Worm (Caenorhabditis elegans) whole organism, late embryonic: Measurements from ENCODE around the gene F23D12.3.

Source experiments
- K09A11.1 ChIP-seq: sonication (generic microtip); optimal IDR thresholded peaks from 2 replicates; lab custom pipeline; 2017; ENCODE audit warnings: antibody characterized with exemption, mild to moderate bottlenecking, missing genetic modification characterization, missing compliant biosample characterization; ENCODE audit not compliant: insufficient read depth
- T23F11.4 ChIP-seq: fragments of 200-800 bp; sonication (Bioruptor generic); optimal IDR thresholded peaks from 2 replicates; lab custom pipeline; 2018; ENCODE audit warnings: mild to moderate bottlenecking, missing genetic modification characterization, missing compliant biosample characterization
- ahr-1 ChIP-seq: sonication (generic microtip); optimal IDR thresholded peaks from 2 replicates; lab custom pipeline; 2016; ENCODE audit warnings: missing genetic modification characterization, missing compliant biosample characterization
- ama-1 ChIP-seq: fragments of 150-350 bp; optimal IDR thresholded peaks from 2 replicates; lab custom pipeline; 2014
- ceh-19 ChIP-seq: fragments of 200-800 bp; sonication (Bioruptor generic); optimal IDR thresholded peaks from 2 replicates; lab custom pipeline; 2018; ENCODE audit warnings: mild to moderate bottlenecking, missing genetic modification characterization, missing compliant biosample characterization
- ceh-22 ChIP-seq: sonication (generic microtip); optimal IDR thresholded peaks from 2 replicates; lab custom pipeline; 2017; ENCODE audit warnings: missing biosample characterization, missing genetic modification characterization
- ceh-30 ChIP-seq: fragments of 150-350 bp; optimal IDR thresholded peaks from 2 replicates; lab custom pipeline; 2014; ENCODE audit warnings: missing biosample characterization, missing genetic modification characterization
- ceh-31 ChIP-seq: sonication (generic microtip); optimal IDR thresholded peaks from 2 replicates; lab custom pipeline; 2016; ENCODE audit warnings: missing genetic modification characterization, missing compliant biosample characterization
- ceh-45 ChIP-seq: fragments of 200-800 bp; sonication (Bioruptor generic); IDR thresholded peaks from 2 replicates; pipeline ENCODE4 v1.3.6; 2022; ENCODE audit warnings: missing genetic modification reagents, missing genetic modification characterization, missing compliant biosample characterization
- ceh-48 ChIP-seq: sonication (generic microtip); optimal IDR thresholded peaks from 2 replicates; lab custom pipeline; 2016; ENCODE audit warnings: missing genetic modification characterization, inconsistent platforms, missing compliant biosample characterization
- ceh-9 ChIP-seq: sonication (generic microtip); optimal IDR thresholded peaks from 2 replicates; lab custom pipeline; 2016; ENCODE audit warnings: mild to moderate bottlenecking, missing genetic modification characterization, inconsistent platforms, missing compliant biosample characterization
- che-1 ChIP-seq: sonication (generic microtip); optimal IDR thresholded peaks from 2 replicates; lab custom pipeline; 2016; ENCODE audit warnings: mild to moderate bottlenecking, missing genetic modification characterization, missing compliant biosample characterization
- dmd-4 ChIP-seq: sonication (generic microtip); optimal IDR thresholded peaks from 2 replicates; lab custom pipeline; 2016; ENCODE audit warnings: borderline replicate concordance, missing genetic modification characterization, missing compliant biosample characterization
- dve-1 ChIP-seq: sonication (generic microtip); optimal IDR thresholded peaks from 2 replicates; lab custom pipeline; 2017; ENCODE audit warnings: antibody characterized with exemption, mild to moderate bottlenecking, missing genetic modification characterization, missing compliant biosample characterization
- fax-1 ChIP-seq: sonication (generic microtip); optimal IDR thresholded peaks from 2 replicates; lab custom pipeline; 2016; ENCODE audit warnings: missing genotype, missing genetic modification characterization, missing compliant biosample characterization
- fkh-10 ChIP-seq: fragments of 150-350 bp; optimal IDR thresholded peaks from 2 replicates; lab custom pipeline; 2014; ENCODE audit warnings: missing biosample characterization, missing genetic modification reagents, missing genetic modification characterization
- hlh-13 ChIP-seq: fragments of 200-800 bp; sonication (Bioruptor generic); optimal IDR thresholded peaks from 2 replicates; lab custom pipeline; 2018; ENCODE audit warnings: mild to moderate bottlenecking, missing genetic modification characterization, missing compliant biosample characterization
- hlh-15 ChIP-seq: sonication (generic microtip); optimal IDR thresholded peaks from 2 replicates; lab custom pipeline; 2016; ENCODE audit warnings: missing genetic modification characterization, missing compliant biosample characterization
- hlh-8 ChIP-seq: sonication (generic microtip); optimal IDR thresholded peaks from 2 replicates; lab custom pipeline; 2016; ENCODE audit warnings: missing genotype, missing genetic modification characterization, missing compliant biosample characterization
- lin-11 ChIP-seq: fragments of 200-800 bp; sonication (Bioruptor generic); optimal IDR thresholded peaks from 2 replicates; lab custom pipeline; 2018; ENCODE audit warnings: mild to moderate bottlenecking, missing genetic modification characterization, missing compliant biosample characterization
- madf-2 ChIP-seq: sonication (generic microtip); optimal IDR thresholded peaks from 2 replicates; lab custom pipeline; 2017; ENCODE audit warnings: missing genetic modification characterization, missing compliant biosample characterization
- nhr-11 ChIP-seq: fragments of 150-350 bp; optimal IDR thresholded peaks from 2 replicates; lab custom pipeline; 2014; ENCODE audit warnings: missing biosample characterization, missing genetic modification characterization
- pat-9 ChIP-seq: fragments of 200-800 bp; sonication (Bioruptor generic); optimal IDR thresholded peaks from 2 replicates; lab custom pipeline; 2018; ENCODE audit warnings: mild to moderate bottlenecking, missing genetic modification characterization, moderate library complexity, missing compliant biosample characterization
- pax-1 ChIP-seq: fragments of 150-350 bp; optimal IDR thresholded peaks from 2 replicates; lab custom pipeline; 2014; ENCODE audit warnings: missing biosample characterization, missing genetic modification characterization
- pha-4 ChIP-seq: fragments of 150-350 bp; optimal IDR thresholded peaks from 2 replicates; lab custom pipeline; 2018; ENCODE audit warnings: missing biosample characterization, missing genetic modification reagents, missing genetic modification characterization
- sdc-2 ChIP-seq: sonication (generic microtip); optimal IDR thresholded peaks from 2 replicates; lab custom pipeline; 2016; ENCODE audit warnings: missing genotype, missing genetic modification characterization, missing compliant biosample characterization
- syd-9 ChIP-seq: sonication (generic microtip); optimal IDR thresholded peaks from 2 replicates; lab custom pipeline; 2016; ENCODE audit warnings: mild to moderate bottlenecking, missing genetic modification characterization, moderate library complexity, missing compliant biosample characterization
- tbx-7 ChIP-seq: sonication (generic microtip); optimal IDR thresholded peaks from 2 replicates; lab custom pipeline; 2016; ENCODE audit warnings: missing genotype, missing genetic modification characterization, missing compliant biosample characterization
- unc-3 ChIP-seq, 2 experiments: fragments of 200-800 bp in 1 of 2; sonication (Bioruptor generic) in 1 of 2; sonication (generic microtip) in 1 of 2; conservative IDR thresholded peaks in 1 of 2; optimal IDR thresholded peaks in 1 of 2; 2 replicates each; pipeline versions ENCODE4 v1.3.6 to Lab custom; 2016 to 2022; ENCODE audit warnings: missing compliant biosample characterization in 2 of 2, missing genetic modification characterization in 2 of 2, missing genetic modification reagents in 1 of 2
- unc-55 ChIP-seq: sonication (generic microtip); optimal IDR thresholded peaks from 2 replicates; lab custom pipeline; 2017; ENCODE audit warnings: missing biosample characterization, missing genetic modification reagents, missing genetic modification characterization
- unc-86 ChIP-seq: sonication (generic microtip); optimal IDR thresholded peaks from 2 replicates; lab custom pipeline; 2016; ENCODE audit warnings: missing genetic modification characterization, missing compliant biosample characterization

Gene F23D12.3

ce11 chrX:14412774-14413173 lies 29.6 kb upstream of the F23D12.3 start, which contains the start of gene fbxa-179:
TSS of gene fbxa-179 (minus strand) at chrX:14412874.
- TF ChIP-seq che-1 (no peak), unc-3 (GFP tag; conservative IDR thresholded peaks at IDR 0.05; lab: Robert Waterston, UW) (no peak), unc-3 (tag; optimal IDR thresholded peaks at IDR 0.05; lab: Kevin White, UChicago) (no peak), sdc-2 (tag; lab: Kevin White, UChicago) (no peak), ama-1 (no peak), K09A11.1 (tag; lab: Kevin White, UChicago) (no peak), unc-86 (tag; lab: Kevin White, UChicago) (no peak), fkh-10 (no peak), hlh-8 (tag; lab: Kevin White, UChicago) (no peak), ahr-1 (tag; lab: Kevin White, UChicago) (no peak), fax-1 (tag; lab: Kevin White, UChicago) (no peak)
- TF ChIP-seq, all 69 proteins: peak for 0

- no peak for TF ChIP-seq madf-2 (tag; lab: Kevin White, UChicago)
- TF ChIP-seq, all 69 proteins: peak for 0
Measured at ce11 chrX:14415641-14416040, 26.8 kb upstream of the F23D12.3 start, which contains the start of gene F23D12.10. TSS of gene F23D12.10 (minus strand) at chrX:14415741.

ce11 chrX:14421529-14421982 lies 20.9 kb upstream of the F23D12.3 start, which contains the start of gene F23D12.2:
TSS of gene F23D12.2 (minus strand) at chrX:14421579.
- TF ChIP-seq sdc-2 (tag; lab: Kevin White, UChicago) (no peak), unc-3 (GFP tag; conservative IDR thresholded peaks at IDR 0.05; lab: Robert Waterston, UW) (no peak), unc-3 (tag; optimal IDR thresholded peaks at IDR 0.05; lab: Kevin White, UChicago) (no peak), pax-1 (tag; lab: Kevin White, UChicago) (no peak), tbx-7 (tag; lab: Kevin White, UChicago) (no peak), pat-9 (tag; lab: Kevin White, UChicago) (no peak), ceh-45 (no peak)

- TF ChIP-seq ceh-22 (tag; lab: Kevin White, UChicago) (no peak), dmd-4 (tag; lab: Kevin White, UChicago) (no peak), pha-4 (tag; lab: Kevin White, UChicago) (no peak), dve-1 (tag; lab: Kevin White, UChicago) (no peak), syd-9 (tag; lab: Kevin White, UChicago) (no peak), tbx-7 (tag; lab: Kevin White, UChicago) (no peak), ceh-31 (no peak), hlh-13 (GFP tag; lab: Kevin White, UChicago) (no peak), ceh-19 (GFP tag; lab: Kevin White, UChicago) (no peak)
Measured at ce11 chrX:14423105-14423504, 19.3 kb upstream of the F23D12.3 start, which contains the start of gene fipr-3. TSS of gene fipr-3 (plus strand) at chrX:14423405.

- TF ChIP-seq ceh-48 (tag; lab: Kevin White, UChicago) (no peak), hlh-15 (tag; lab: Kevin White, UChicago) (no peak), lin-11 (tag; lab: Kevin White, UChicago) (no peak), unc-55 (GFP tag; lab: Kevin White, UChicago) (no peak), T23F11.4 (GFP tag; lab: Kevin White, UChicago) (no peak), ceh-9 (tag; lab: Kevin White, UChicago) (no peak), dmd-4 (tag; lab: Kevin White, UChicago) (no peak)
Measured at ce11 chrX:14424186-14424585, 18.2 kb upstream of the F23D12.3 start.

ce11 chrX:14424673-14425072 lies 17.7 kb upstream of the F23D12.3 start, which contains the start of gene F23D12.11:
TSS of gene F23D12.11 (minus strand) at chrX:14424751.
- TF ChIP-seq ama-1: no peak
- TF ChIP-seq nhr-11 (tag; lab: Kevin White, UChicago): no peak
- no peak for TF ChIP-seq ceh-30 (tag; lab: Kevin White, UChicago)
